Fruit fly (Drosophila melanogaster) whole organism, embryonic: ENCODE data around the gene dnc.

Experiments
- Ada2b ChIP-seq: fragments of 200-800 bp; sonication (Bioruptor generic); IDR thresholded peaks from 2 replicates; pipeline ENCODE4 v1.3.6; 2022; ENCODE audit warnings: missing biosample characterization, missing genetic modification characterization
- Asciz ChIP-seq: fragments of 200-800 bp; sonication (Bioruptor generic); optimal IDR thresholded peaks from 2 replicates; lab custom pipeline; 2017; ENCODE audit warnings: missing biosample characterization, mild to moderate bottlenecking, missing genetic modification characterization, missing genetic modification reagents
- Atf6 ChIP-seq: fragments of 200-800 bp; sonication (Bioruptor generic); IDR thresholded peaks from 2 replicates; pipeline ENCODE4 v1.3.6; 2022; ENCODE audit warnings: missing biosample characterization, missing genetic modification characterization
- CG12071 ChIP-seq: fragments of 200-800 bp; sonication (Bioruptor generic); optimal IDR thresholded peaks from 3 replicates; lab custom pipeline; 2018; ENCODE audit warnings: missing biosample characterization, mild to moderate bottlenecking, missing genetic modification characterization
- CG13296 ChIP-seq: fragments of 200-800 bp; sonication (Bioruptor generic); optimal IDR thresholded peaks from 3 replicates; lab custom pipeline; 2018; ENCODE audit warnings: missing biosample characterization, mild to moderate bottlenecking, missing genetic modification characterization
- CG14667 ChIP-seq: fragments of 200-800 bp; sonication (Bioruptor generic); IDR thresholded peaks from 2 replicates; pipeline ENCODE4 v1.3.6; 2022; ENCODE audit warnings: missing biosample characterization, missing genetic modification characterization
- CG15514 ChIP-seq: fragments of 200-800 bp; sonication (Bioruptor generic); optimal IDR thresholded peaks from 3 replicates; lab custom pipeline; 2017; ENCODE audit warnings: missing biosample characterization, missing genetic modification characterization, mild to moderate bottlenecking, moderate library complexity, missing genetic modification reagents
- CG15696 ChIP-seq: fragments of 200-800 bp; sonication (Bioruptor generic); optimal IDR thresholded peaks from 2 replicates; lab custom pipeline; 2019; ENCODE audit warnings: missing biosample characterization, mild to moderate bottlenecking, missing genetic modification characterization, moderate library complexity
- CG1602 ChIP-seq: fragments of 200-800 bp; sonication (Bioruptor generic); optimal IDR thresholded peaks from 3 replicates; lab custom pipeline; 2016; ENCODE audit warnings: missing biosample characterization, missing genetic modification characterization
- CG16779 ChIP-seq: fragments of 200-800 bp; sonication (Bioruptor generic); IDR thresholded peaks from 2 replicates; pipeline ENCODE4 v1.3.6; 2022; ENCODE audit warnings: missing biosample characterization, missing genetic modification characterization
- CG16813 ChIP-seq: fragments of 200-800 bp; sonication (Bioruptor generic); IDR thresholded peaks from 3 replicates; pipeline ENCODE4 v1.3.6; 2022; ENCODE audit warnings: missing biosample characterization, missing genetic modification characterization; ENCODE audit not compliant: partially characterized antibody
- CG3281 ChIP-seq: fragments of 200-800 bp; sonication (Bioruptor generic); optimal IDR thresholded peaks from 3 replicates; lab custom pipeline; 2017; ENCODE audit warnings: missing biosample characterization, mild to moderate bottlenecking, missing genetic modification characterization
- CG3847 ChIP-seq: fragments of 200-800 bp; sonication (Bioruptor generic); IDR thresholded peaks from 2 replicates; pipeline ENCODE4 v1.3.6; 2022; ENCODE audit warnings: missing biosample characterization, missing genetic modification characterization
- CG4404 ChIP-seq: fragments of 200-800 bp; sonication (Bioruptor generic); IDR thresholded peaks from 2 replicates; pipeline ENCODE4 v1.3.6; 2022; ENCODE audit warnings: missing biosample characterization, missing genetic modification characterization
- CG7786 ChIP-seq: fragments of 200-800 bp; sonication (Bioruptor generic); optimal IDR thresholded peaks from 2 replicates; lab custom pipeline; 2016; ENCODE audit warnings: missing biosample characterization, missing genetic modification characterization
- CG7963 ChIP-seq: fragments of 200-800 bp; sonication (Bioruptor generic); IDR thresholded peaks from 3 replicates; pipeline ENCODE4 v1.3.6; 2022; ENCODE audit warnings: missing biosample characterization, missing genetic modification characterization; ENCODE audit not compliant: partially characterized antibody
- CG9727 ChIP-seq: fragments of 200-800 bp; sonication (Bioruptor generic); optimal IDR thresholded peaks from 3 replicates; lab custom pipeline; 2017; ENCODE audit warnings: missing biosample characterization, mild to moderate bottlenecking, missing genetic modification characterization
- Dbx ChIP-seq: fragments of 200-800 bp; sonication (Bioruptor generic); IDR thresholded peaks from 3 replicates; pipeline ENCODE4 v1.3.6; 2022; ENCODE audit warnings: missing biosample characterization, missing genetic modification characterization
- Dip2 ChIP-seq: fragments of 200-800 bp; sonication (Bioruptor generic); IDR thresholded peaks from 2 replicates; pipeline ENCODE4 v1.3.6; 2022; ENCODE audit warnings: missing biosample characterization, missing genetic modification characterization
- Fer1 ChIP-seq: fragments of 200-800 bp; sonication (Bioruptor generic); optimal IDR thresholded peaks from 2 replicates; lab custom pipeline; 2017; ENCODE audit warnings: missing biosample characterization, mild to moderate bottlenecking, missing genetic modification characterization
- Hr78 ChIP-seq, 2 experiments: fragments of 200-800 bp in 1 of 2; fragments of >200 bp in 1 of 2; sonication (Bioruptor generic) in 1 of 2; optimal IDR thresholded peaks; 2 replicates each; lab custom pipeline; 2017 to 2019; ENCODE audit warnings: missing biosample characterization in 2 of 2, missing genetic modification characterization in 2 of 2, mild to moderate bottlenecking in 1 of 2, moderate library complexity in 1 of 2
- MBD-R2 ChIP-seq: fragments of 200-800 bp; sonication (Bioruptor generic); IDR thresholded peaks from 2 replicates; pipeline ENCODE4 v1.3.6; 2022; ENCODE audit warnings: missing biosample characterization, missing genetic modification characterization
- MESR4 ChIP-seq: fragments of 200-800 bp; sonication (Bioruptor generic); optimal IDR thresholded peaks from 2 replicates; lab custom pipeline; 2018; ENCODE audit warnings: missing biosample characterization, mild to moderate bottlenecking, missing genetic modification characterization, moderate library complexity
- Meics ChIP-seq: fragments of 200-800 bp; sonication (Bioruptor generic); optimal IDR thresholded peaks from 2 replicates; lab custom pipeline; 2017; ENCODE audit warnings: missing biosample characterization, mild to moderate bottlenecking, missing genetic modification characterization
- Nf-YA ChIP-seq: fragments of 200-800 bp; sonication (Bioruptor generic); IDR thresholded peaks from 2 replicates; pipeline ENCODE4 v1.3.6; 2022; ENCODE audit warnings: missing biosample characterization, missing genetic modification characterization
- Pdp1 ChIP-seq, 2 experiments: fragments of 200-800 bp; sonication (Bioruptor generic); optimal IDR thresholded peaks; 3 replicates each; lab custom pipeline; 2016; ENCODE audit warnings: missing biosample characterization in 2 of 2, missing genetic modification characterization in 2 of 2, mild to moderate bottlenecking in 1 of 2, moderate library complexity in 1 of 2
- Ptx1 ChIP-seq: fragments of 200-800 bp; sonication (Bioruptor generic); IDR thresholded peaks from 2 replicates; pipeline ENCODE4 v1.3.6; 2022; ENCODE audit warnings: missing biosample characterization, missing genetic modification characterization
- Rfx ChIP-seq: fragments of 200-800 bp; sonication (Bioruptor generic); IDR thresholded peaks from 2 replicates; pipeline ENCODE4 v1.3.6; 2022; ENCODE audit warnings: missing biosample characterization, missing genetic modification characterization
- Six4 ChIP-seq: fragments of 200-800 bp; sonication (Bioruptor generic); optimal IDR thresholded peaks from 2 replicates; lab custom pipeline; 2016; ENCODE audit warnings: missing biosample characterization, missing genetic modification characterization
- ato ChIP-seq: fragments of 200-800 bp; sonication (Bioruptor generic); IDR thresholded peaks from 2 replicates; pipeline ENCODE4 v1.3.6; 2022; ENCODE audit warnings: missing biosample characterization, missing genetic modification characterization; ENCODE audit not compliant: partially characterized antibody
- bcd ChIP-seq: fragments of 200-800 bp; sonication (Bioruptor generic); optimal IDR thresholded peaks from 2 replicates; lab custom pipeline; 2017; ENCODE audit warnings: missing biosample characterization, mild to moderate bottlenecking, missing genetic modification characterization
- cwo ChIP-seq: fragments of 200-800 bp; sonication (Bioruptor generic); optimal IDR thresholded peaks from 3 replicates; lab custom pipeline; 2017; ENCODE audit warnings: missing biosample characterization, missing genetic modification characterization, mild to moderate bottlenecking, moderate library complexity, missing genetic modification reagents
- dysf ChIP-seq: fragments of 200-800 bp; sonication (Bioruptor generic); IDR thresholded peaks from 3 replicates; pipeline ENCODE4 v1.3.6; 2022; ENCODE audit warnings: missing biosample characterization, missing genetic modification characterization
- exex ChIP-seq: fragments of 200-800 bp; sonication (Bioruptor generic); optimal IDR thresholded peaks from 4 replicates; lab custom pipeline; 2018; ENCODE audit warnings: missing biosample characterization, mild to moderate bottlenecking, missing genetic modification characterization, moderate library complexity
- ftz-f1 ChIP-seq: fragments of 200-800 bp; sonication (Bioruptor generic); optimal IDR thresholded peaks from 2 replicates; lab custom pipeline; 2016; ENCODE audit warnings: missing biosample characterization, missing genetic modification characterization
- grau ChIP-seq: fragments of 200-800 bp; optimal IDR thresholded peaks from 3 replicates; lab custom pipeline; 2019; ENCODE audit warnings: missing biosample characterization, mild to moderate bottlenecking, missing genetic modification characterization, moderate library complexity
- gsb ChIP-seq: fragments of 200-800 bp; sonication (Bioruptor generic); IDR thresholded peaks from 2 replicates; pipeline ENCODE4 v1.3.6; 2022; ENCODE audit warnings: missing biosample characterization, missing genetic modification characterization
- hkb ChIP-seq, 2 experiments: fragments of 200-800 bp in 1 of 2; fragments of >200 bp in 1 of 2; sonication (Bioruptor generic) in 1 of 2; IDR thresholded peaks in 1 of 2; optimal IDR thresholded peaks in 1 of 2; 2 replicates each; pipeline versions ENCODE4 v1.3.6 to Lab custom; 2017 to 2022; ENCODE audit warnings: missing biosample characterization in 1 of 2, missing genetic modification characterization in 1 of 2
- insv ChIP-seq, 2 experiments: fragments of 200-800 bp; sonication (Bioruptor generic); optimal IDR thresholded peaks; 3 replicates each; lab custom pipeline; 2016 to 2018; ENCODE audit warnings: missing biosample characterization in 2 of 2, missing genetic modification characterization in 2 of 2
- lab ChIP-seq: fragments of 200-800 bp; sonication (Bioruptor generic); optimal IDR thresholded peaks from 3 replicates; lab custom pipeline; 2017; ENCODE audit warnings: missing biosample characterization, missing genetic modification characterization, mild to moderate bottlenecking, moderate library complexity, missing genetic modification reagents
- lov ChIP-seq, 2 experiments: fragments of 200-800 bp in 1 of 2; fragments of >200 bp in 1 of 2; sonication (Bioruptor generic) in 1 of 2; IDR thresholded peaks in 1 of 2; optimal IDR thresholded peaks in 1 of 2; 2 replicates in 1 of 2; 3 replicates in 1 of 2; pipeline versions ENCODE4 v1.3.6 to Lab custom; 2017 to 2022; ENCODE audit warnings: missing biosample characterization in 1 of 2, missing genetic modification characterization in 1 of 2
- schlank ChIP-seq: fragments of 200-800 bp; sonication (Bioruptor generic); optimal IDR thresholded peaks from 2 replicates; lab custom pipeline; 2018; ENCODE audit warnings: missing biosample characterization, mild to moderate bottlenecking, missing genetic modification characterization
- sd ChIP-seq: fragments of 200-800 bp; sonication (Bioruptor generic); optimal IDR thresholded peaks from 3 replicates; lab custom pipeline; 2018; ENCODE audit warnings: missing biosample characterization, mild to moderate bottlenecking, missing genetic modification characterization, moderate library complexity
- sisA ChIP-seq: fragments of 200-800 bp; sonication (Bioruptor generic); IDR thresholded peaks from 2 replicates; pipeline ENCODE4 v1.3.6; 2022; ENCODE audit warnings: missing biosample characterization, missing genetic modification characterization
- sqz ChIP-seq: fragments of 200-800 bp; sonication (Bioruptor generic); optimal IDR thresholded peaks from 3 replicates; lab custom pipeline; 2018; ENCODE audit warnings: missing biosample characterization, mild to moderate bottlenecking, missing genetic modification characterization
- sug ChIP-seq: fragments of 200-800 bp; optimal IDR thresholded peaks from 2 replicates; lab custom pipeline; 2019; ENCODE audit warnings: missing biosample characterization, mild to moderate bottlenecking, missing genetic modification characterization, moderate library complexity
- tap ChIP-seq: fragments of 200-800 bp; optimal IDR thresholded peaks from 3 replicates; lab custom pipeline; 2019; ENCODE audit warnings: missing biosample characterization, mild to moderate bottlenecking, missing genetic modification characterization, moderate library complexity
- zfh2 ChIP-seq: fragments of 200-800 bp; sonication (Bioruptor generic); optimal IDR thresholded peaks from 2 replicates; lab custom pipeline; 2016; ENCODE audit warnings: missing biosample characterization, missing genetic modification characterization

Gene dnc

DNA sequence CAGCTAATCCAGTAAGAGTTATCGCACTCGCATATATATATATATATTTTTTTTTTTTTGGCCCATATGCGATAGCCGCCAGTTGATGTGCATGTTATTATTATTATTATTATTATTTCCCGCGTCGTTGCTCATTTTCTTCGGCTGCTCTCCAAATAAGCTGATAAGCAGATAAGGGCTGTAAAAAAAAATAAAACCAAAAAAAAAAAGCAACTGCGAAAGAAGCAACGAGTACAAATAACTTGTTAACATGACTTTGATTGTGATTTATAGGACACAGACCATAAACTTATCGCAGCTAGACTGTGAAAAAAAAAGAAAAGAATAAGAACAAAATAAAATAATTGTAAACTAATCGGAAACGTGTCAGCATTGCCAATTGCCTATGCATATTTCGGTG lies 89.6 kb downstream of the dnc start:
- peak; percentile 92 for TF ChIP-seq exex (tag; lab: Kevin White, UChicago)
- no peak for TF ChIP-seq Hr78 (GFP tag; optimal IDR thresholded peaks at IDR 0.05; lab: Kevin White, UChicago)
- no peak for TF ChIP-seq bcd
- TF ChIP-seq lab (GFP tag; lab: Kevin White, UChicago) = peak; percentile 29
- peak; percentile 29 for TF ChIP-seq CG13296 (GFP tag; lab: Kevin White, UChicago)
- no peak for TF ChIP-seq Six4 (GFP tag; lab: Kevin White, UChicago)
- TF ChIP-seq sug = peak; percentile 18
- TF ChIP-seq ftz-f1 = no peak
- no peak for TF ChIP-seq cwo (GFP tag; lab: Kevin White, UChicago)
- TF ChIP-seq sqz (GFP tag; lab: Kevin White, UChicago) = peak; percentile 58
- no peak for TF ChIP-seq CG16813
- no peak for TF ChIP-seq hkb (optimal IDR thresholded peaks at IDR 0.05; lab: Kevin White, UChicago)
- no peak for TF ChIP-seq hkb (GFP tag; IDR thresholded peaks at IDR 0.05; lab: Robert Waterston, UW)
- TF ChIP-seq Atf6 (GFP tag; lab: Robert Waterston, UW) = no peak

DNA sequence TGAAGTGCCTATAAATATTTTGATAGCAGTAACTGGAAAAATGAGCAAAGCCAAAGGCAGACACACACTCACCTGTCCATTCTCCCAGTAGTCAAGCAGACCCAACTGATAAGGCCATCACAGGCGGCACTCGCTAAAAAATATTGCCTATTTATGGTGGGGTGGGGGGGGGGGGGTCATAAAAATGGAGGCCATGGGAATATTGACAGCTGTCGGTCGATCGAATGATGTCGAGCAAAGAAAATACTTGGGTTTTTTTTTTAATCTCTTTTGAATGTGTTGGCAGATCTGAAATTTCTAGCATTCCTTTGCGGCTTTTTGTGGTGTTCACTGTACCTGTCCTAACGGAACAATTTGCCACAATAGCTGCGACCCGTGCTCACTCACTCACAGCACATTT lies 97.3 kb downstream of the dnc start:
- TF ChIP-seq Pdp1 (GFP tag; optimal IDR thresholded peaks at IDR 0.05; lab: Kevin White, UChicago) = no peak
- no peak for TF ChIP-seq Asciz (GFP tag; lab: Kevin White, UChicago)
- TF ChIP-seq MESR4 = no peak
- no peak for TF ChIP-seq Dip2
- no peak for TF ChIP-seq lov (optimal IDR thresholded peaks at IDR 0.05; lab: Kevin White, UChicago)
- TF ChIP-seq lov (GFP tag; IDR thresholded peaks at IDR 0.05; lab: Robert Waterston, UW) = no peak
- no peak for TF ChIP-seq insv (GFP tag; optimal IDR thresholded peaks at IDR 0.05; lab: Kevin White, UChicago)
- TF ChIP-seq MBD-R2 (GFP tag; lab: Robert Waterston, UW) = 0 out of 2 replicates have a peak, but pooled peaks have one; percentile 36
- peak; percentile 48; the same call in 1 of the 2 replicates for TF ChIP-seq Atf6 (GFP tag; lab: Robert Waterston, UW)
- no peak for TF ChIP-seq CG14667 (GFP tag; lab: Robert Waterston, UW)
- TF ChIP-seq Ptx1 (GFP tag; lab: Robert Waterston, UW) = peak; percentile 40; the same call in 1 of the 2 replicates
- TF ChIP-seq sd = peak; percentile 15
- peak; percentile 54 for TF ChIP-seq Meics (GFP tag; lab: Kevin White, UChicago)
- no peak for TF ChIP-seq Nf-YA
- peak; percentile 50 for TF ChIP-seq sisA (GFP tag; lab: Robert Waterston, UW)
- TF ChIP-seq CG16779 (GFP tag; lab: Robert Waterston, UW) = 0 out of 2 replicates have a peak, but pooled peaks have one; percentile 17
- TF ChIP-seq CG12071 (GFP tag; lab: Kevin White, UChicago) = no peak
- TF ChIP-seq grau = no peak
- peak; percentile 67; the same call in 2 of the 3 replicates for TF ChIP-seq dysf (GFP tag; lab: Robert Waterston, UW)
- no peak for TF ChIP-seq CG7786 (GFP tag; lab: Kevin White, UChicago)
- 0 out of 2 replicates have a peak, but pooled peaks have one; percentile 14 for TF ChIP-seq CG4404 (GFP tag; lab: Robert Waterston, UW)
- no peak for TF ChIP-seq CG7963
- TF ChIP-seq CG3847 (GFP tag; lab: Robert Waterston, UW) = 0 out of 2 replicates have a peak, but pooled peaks have one; percentile 34
- no peak for TF ChIP-seq Ada2b (GFP tag; lab: Robert Waterston, UW)
- TF ChIP-seq Rfx (GFP tag; lab: Robert Waterston, UW) = peak; percentile 72
- TF ChIP-seq schlank (tag; lab: Kevin White, UChicago) = no peak
- TF ChIP-seq ato (GFP tag; lab: Robert Waterston, UW) = no peak
- TF ChIP-seq Dbx (GFP tag; lab: Robert Waterston, UW) = peak; percentile 69; the same call in 2 of the 3 replicates
- peak; percentile 13 for TF ChIP-seq CG3281 (GFP tag; lab: Kevin White, UChicago)
- TF ChIP-seq tap (tag; lab: Kevin White, UChicago) = no peak
- TF ChIP-seq CG1602 = no peak
- TF ChIP-seq CG15696 = no peak
- TF ChIP-seq zfh2 (GFP tag; lab: Kevin White, UChicago) = peak; percentile 22
- TF ChIP-seq Fer1 (GFP tag; lab: Kevin White, UChicago) = peak; percentile 67
- 0 out of 2 replicates have a peak, but pooled peaks have one; percentile 24 for TF ChIP-seq gsb (GFP tag; lab: Robert Waterston, UW)
- no peak for TF ChIP-seq CG9727 (GFP tag; lab: Kevin White, UChicago)
- peak; percentile 15 for TF ChIP-seq CG15514
